Worm (Caenorhabditis elegans) whole organism, L1 larva: Measurements from ENCODE around the gene C50F4.9.
A peak's percentile ranks its signal among the peaks of the same experiment; 100 is the strongest.

Source experiments
- C04F5.9 ChIP-seq: sonication (generic microtip); optimal IDR thresholded peaks from 2 replicates; lab custom pipeline; 2016; ENCODE audit warnings: missing genetic modification characterization, missing compliant biosample characterization
- C16A3.4 ChIP-seq: fragments of 150-350 bp; optimal IDR thresholded peaks from 2 replicates; lab custom pipeline; 2014; ENCODE audit warnings: missing biosample characterization, missing genetic modification characterization
- C34B4.2 ChIP-seq: sonication (generic microtip); optimal IDR thresholded peaks from 2 replicates; lab custom pipeline; 2017; ENCODE audit warnings: mild to moderate bottlenecking, missing genetic modification characterization, missing compliant biosample characterization
- F16B12.6 ChIP-seq: fragments of 150-350 bp; optimal IDR thresholded peaks from 2 replicates; lab custom pipeline; 2014; ENCODE audit warnings: missing biosample characterization, missing genetic modification characterization
- Y116A8C.19 ChIP-seq: sonication (generic microtip); optimal IDR thresholded peaks from 2 replicates; lab custom pipeline; 2016; ENCODE audit warnings: missing compliant biosample characterization, missing genetic modification characterization, borderline replicate concordance
- aly-2 ChIP-seq: fragments of 150-350 bp; optimal IDR thresholded peaks from 2 replicates; lab custom pipeline; 2014; ENCODE audit warnings: missing biosample characterization, missing genetic modification characterization
- blmp-1 ChIP-seq: fragments of 150-350 bp; optimal IDR thresholded peaks from 2 replicates; lab custom pipeline; 2014; ENCODE audit warnings: missing biosample characterization, missing genetic modification characterization
- ceh-63 ChIP-seq: fragments of 200-800 bp; sonication (Bioruptor generic); optimal IDR thresholded peaks from 2 replicates; lab custom pipeline; 2018; ENCODE audit warnings: mild to moderate bottlenecking, missing genetic modification characterization, missing compliant biosample characterization
- ceh-82 ChIP-seq, 3 experiments: fragments of 150-350 bp in 1 of 3; sonication (generic microtip) in 2 of 3; optimal IDR thresholded peaks; 2 replicates each; lab custom pipeline; 2014 to 2017; ENCODE audit warnings: missing biosample characterization in 3 of 3, missing genetic modification characterization in 3 of 3
- ceh-88 ChIP-seq: fragments of 200-800 bp; sonication (Bioruptor generic); IDR thresholded peaks from 2 replicates; pipeline ENCODE4 v1.3.6; 2022; ENCODE audit warnings: missing genetic modification characterization, missing compliant biosample characterization
- ceh-90 ChIP-seq: sonication (generic microtip); optimal IDR thresholded peaks from 2 replicates; lab custom pipeline; 2016; ENCODE audit warnings: missing genetic modification characterization, missing compliant biosample characterization
- efl-3 ChIP-seq: fragments of 200-800 bp; sonication (Bioruptor generic); optimal IDR thresholded peaks from 2 replicates; lab custom pipeline; 2018; ENCODE audit warnings: mild to moderate bottlenecking, missing genetic modification characterization, missing compliant biosample characterization
- egl-27 ChIP-seq, 2 experiments: fragments of 150-350 bp in 1 of 2; sonication (generic microtip); optimal IDR thresholded peaks; 3 replicates each; lab custom pipeline; 2017 to 2018; ENCODE audit warnings: missing biosample characterization in 2 of 2, missing genetic modification characterization in 2 of 2, missing genetic modification reagents in 2 of 2
- elt-2 ChIP-seq: sonication (generic microtip); optimal IDR thresholded peaks from 2 replicates; lab custom pipeline; 2016; ENCODE audit warnings: missing genetic modification characterization, mild to moderate bottlenecking, inconsistent platforms, missing compliant biosample characterization, missing genetic modification reagents
- elt-3 ChIP-seq, 6 experiments: fragments of 150-350 bp in 1 of 6; sonication (generic microtip); optimal IDR thresholded peaks; 2 replicates each; lab custom pipeline; 2017 to 2018; ENCODE audit warnings: missing biosample characterization in 6 of 6, missing genetic modification characterization in 6 of 6, inconsistent platforms in 1 of 6
- fkh-10 ChIP-seq: sonication (generic microtip); optimal IDR thresholded peaks from 2 replicates; lab custom pipeline; 2017; ENCODE audit warnings: missing biosample characterization, missing genetic modification reagents, missing genetic modification characterization
- fkh-4 ChIP-seq: sonication (generic microtip); optimal IDR thresholded peaks from 2 replicates; lab custom pipeline; 2016; ENCODE audit warnings: missing compliant biosample characterization, missing genetic modification characterization, borderline replicate concordance
- fos-1 ChIP-seq: fragments of 150-350 bp; optimal IDR thresholded peaks from 2 replicates; lab custom pipeline; 2014; ENCODE audit warnings: missing biosample characterization, missing genetic modification characterization
- isw-1 ChIP-seq: fragments of 200-800 bp; sonication (Bioruptor generic); IDR thresholded peaks from 2 replicates; pipeline ENCODE4 v1.3.6; 2022; ENCODE audit warnings: missing genetic modification characterization, missing compliant biosample characterization
- jun-1 ChIP-seq: fragments of 150-350 bp; optimal IDR thresholded peaks from 2 replicates; lab custom pipeline; 2014; ENCODE audit warnings: missing biosample characterization, missing genetic modification reagents, missing genetic modification characterization
- lin-13 ChIP-seq: fragments of 150-350 bp; optimal IDR thresholded peaks from 2 replicates; lab custom pipeline; 2014; ENCODE audit warnings: missing biosample characterization, missing genetic modification reagents, missing genetic modification characterization
- lin-15B ChIP-seq: fragments of 150-350 bp; sonication (generic microtip); optimal IDR thresholded peaks from 3 replicates; lab custom pipeline; 2014; ENCODE audit warnings: missing biosample characterization, missing genetic modification characterization
- lin-35 ChIP-seq, 2 experiments: fragments of 150-350 bp; optimal IDR thresholded peaks; 2 replicates each; lab custom pipeline; 2014; ENCODE audit warnings: missing biosample characterization in 2 of 2, missing genetic modification characterization in 2 of 2, missing genetic modification reagents in 2 of 2
- lin-39 ChIP-seq: fragments of 150-350 bp; optimal IDR thresholded peaks from 2 replicates; lab custom pipeline; 2014; ENCODE audit warnings: missing biosample characterization, missing genetic modification reagents, missing genetic modification characterization
- lir-3 ChIP-seq: sonication (generic microtip); optimal IDR thresholded peaks from 2 replicates; lab custom pipeline; 2016; ENCODE audit warnings: mild to moderate bottlenecking, missing genetic modification characterization, moderate library complexity, missing compliant biosample characterization; ENCODE audit not compliant: poor library complexity
- lsy-2 ChIP-seq, 2 experiments: fragments of 150-350 bp; optimal IDR thresholded peaks; 2 replicates each; lab custom pipeline; 2014; ENCODE audit warnings: missing biosample characterization in 2 of 2, missing genetic modification characterization in 2 of 2
- mdl-1 ChIP-seq, 2 experiments: fragments of 150-350 bp; optimal IDR thresholded peaks; 2 replicates each; lab custom pipeline; 2014 to 2017; ENCODE audit warnings: missing biosample characterization in 2 of 2, missing genetic modification characterization in 2 of 2, inconsistent platforms in 1 of 2
- mep-1 ChIP-seq: fragments of 150-350 bp; optimal IDR thresholded peaks from 2 replicates; lab custom pipeline; 2014; ENCODE audit warnings: missing biosample characterization, missing genetic modification characterization
- nhr-11 ChIP-seq: fragments of 150-350 bp; optimal IDR thresholded peaks from 2 replicates; lab custom pipeline; 2014; ENCODE audit warnings: missing biosample characterization, missing genetic modification characterization
- nhr-20 ChIP-seq: sonication (generic microtip); optimal IDR thresholded peaks from 2 replicates; lab custom pipeline; 2016; ENCODE audit warnings: mild to moderate bottlenecking, missing genetic modification characterization, missing compliant biosample characterization
- nhr-237 ChIP-seq: fragments of 150-350 bp; optimal IDR thresholded peaks from 2 replicates; lab custom pipeline; 2014; ENCODE audit warnings: missing biosample characterization, missing genetic modification characterization
- nhr-28 ChIP-seq: fragments of 150-350 bp; optimal IDR thresholded peaks from 2 replicates; lab custom pipeline; 2014; ENCODE audit warnings: missing biosample characterization, missing genetic modification characterization
- nhr-47 ChIP-seq: sonication (generic microtip); optimal IDR thresholded peaks from 2 replicates; lab custom pipeline; 2016; ENCODE audit warnings: mild to moderate bottlenecking, missing genetic modification characterization, moderate library complexity, missing compliant biosample characterization
- nhr-71 ChIP-seq: sonication (generic microtip); optimal IDR thresholded peaks from 2 replicates; lab custom pipeline; 2016; ENCODE audit warnings: mild to moderate bottlenecking, missing genetic modification characterization, moderate library complexity, missing compliant biosample characterization
- nhr-76 ChIP-seq: sonication (generic microtip); optimal IDR thresholded peaks from 2 replicates; lab custom pipeline; 2017; ENCODE audit warnings: missing biosample characterization, missing genetic modification characterization
- nhr-90 ChIP-seq: sonication (generic microtip); optimal IDR thresholded peaks from 2 replicates; lab custom pipeline; 2016; ENCODE audit warnings: mild to moderate bottlenecking, missing genetic modification characterization, missing compliant biosample characterization; ENCODE audit not compliant: poor library complexity
- pax-3 ChIP-seq: fragments of 200-800 bp; sonication (Bioruptor generic); optimal IDR thresholded peaks from 2 replicates; lab custom pipeline; 2018; ENCODE audit warnings: mild to moderate bottlenecking, missing genetic modification characterization, moderate library complexity, missing compliant biosample characterization
- pqm-1 ChIP-seq: sonication (generic microtip); optimal IDR thresholded peaks from 3 replicates; lab custom pipeline; 2017; ENCODE audit warnings: missing biosample characterization, missing genetic modification characterization
- rnt-1 ChIP-seq: sonication (generic microtip); optimal IDR thresholded peaks from 2 replicates; lab custom pipeline; 2016; ENCODE audit warnings: mild to moderate bottlenecking, missing genetic modification characterization, moderate library complexity, missing compliant biosample characterization
- skn-1 ChIP-seq: fragments of 150-350 bp; optimal IDR thresholded peaks from 2 replicates; lab custom pipeline; 2014; ENCODE audit warnings: missing biosample characterization, missing genetic modification characterization
- snu-23 ChIP-seq: sonication (generic microtip); optimal IDR thresholded peaks from 2 replicates; lab custom pipeline; 2016; ENCODE audit warnings: missing genetic modification characterization, missing compliant biosample characterization
- sox-4 ChIP-seq: sonication (generic microtip); optimal IDR thresholded peaks from 2 replicates; lab custom pipeline; 2016; ENCODE audit warnings: missing genetic modification characterization, missing compliant biosample characterization
- sptf-1 ChIP-seq: fragments of 150-350 bp; optimal IDR thresholded peaks from 2 replicates; lab custom pipeline; 2014; ENCODE audit warnings: missing biosample characterization, missing genetic modification characterization
- sup-37 ChIP-seq: fragments of 200-800 bp; sonication (Bioruptor generic); optimal IDR thresholded peaks from 2 replicates; lab custom pipeline; 2018; ENCODE audit warnings: mild to moderate bottlenecking, missing genetic modification characterization, missing compliant biosample characterization
- swsn-7 ChIP-seq: sonication (generic microtip); optimal IDR thresholded peaks from 2 replicates; lab custom pipeline; 2016; ENCODE audit warnings: missing genetic modification characterization, missing compliant biosample characterization
- tbx-2 ChIP-seq: sonication (generic microtip); optimal IDR thresholded peaks from 2 replicates; lab custom pipeline; 2016; ENCODE audit warnings: missing genetic modification characterization, missing compliant biosample characterization
- tlp-1 ChIP-seq: fragments of 150-350 bp; optimal IDR thresholded peaks from 2 replicates; lab custom pipeline; 2014; ENCODE audit warnings: missing biosample characterization, missing genetic modification characterization
- unc-130 ChIP-seq: fragments of 150-350 bp; optimal IDR thresholded peaks from 2 replicates; lab custom pipeline; 2017; ENCODE audit warnings: missing biosample characterization, missing genetic modification characterization, inconsistent platforms
- unc-30 ChIP-seq: sonication (generic microtip); optimal IDR thresholded peaks from 2 replicates; lab custom pipeline; 2017; ENCODE audit warnings: missing biosample characterization, missing genetic modification characterization
- unc-62 ChIP-seq: fragments of 150-350 bp; optimal IDR thresholded peaks from 2 replicates; lab custom pipeline; 2014; ENCODE audit warnings: missing biosample characterization, missing genetic modification reagents, missing genetic modification characterization
- unc-86 ChIP-seq: sonication (generic microtip); optimal IDR thresholded peaks from 2 replicates; lab custom pipeline; 2016; ENCODE audit warnings: missing genetic modification characterization, missing compliant biosample characterization
- unc-98 ChIP-seq: fragments of 200-800 bp; sonication (Bioruptor generic); IDR thresholded peaks from 2 replicates; pipeline ENCODE4 v1.3.6; 2022; ENCODE audit warnings: missing genetic modification characterization, missing compliant biosample characterization
- vab-15 ChIP-seq: sonication (generic microtip); optimal IDR thresholded peaks from 2 replicates; lab custom pipeline; 2017; ENCODE audit warnings: missing genotype, mild to moderate bottlenecking, missing genetic modification characterization, missing compliant biosample characterization
- xbp-1 ChIP-seq: sonication (generic microtip); optimal IDR thresholded peaks from 2 replicates; lab custom pipeline; 2016; ENCODE audit warnings: missing genetic modification characterization, missing compliant biosample characterization

C50F4.9 gene

DNA sequence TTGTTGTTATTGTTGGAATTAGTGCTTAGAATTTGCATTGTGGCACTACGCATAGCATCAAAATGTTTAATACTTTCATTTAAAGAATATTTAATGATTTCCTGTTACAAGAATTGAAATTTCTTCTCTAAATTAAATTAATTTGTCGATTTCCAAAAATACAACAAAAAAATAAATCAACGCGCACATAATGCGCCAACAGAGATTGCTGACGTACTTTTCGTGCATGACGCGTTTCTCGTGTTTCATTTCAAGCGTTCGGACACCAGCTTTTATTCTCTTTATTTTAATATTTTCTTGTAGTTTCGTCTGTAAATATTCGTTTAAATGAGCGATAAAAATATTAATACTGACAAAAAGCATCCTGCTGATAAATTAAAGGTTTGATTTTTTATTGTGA, 10.4 kb downstream of the C50F4.9 start, which contains the start of gene eif-2Bdelta:
eif-2Bdelta (plus strand) TSS at position 235 of the 400 bp plus-strand sequence.
- TF ChIP-seq elt-3 (tag; optimal IDR thresholded peaks at IDR 0.05; lab: Kevin White, UChicago) (peak in 1 of 6 experiments; percentile 2), lin-39 (tag; lab: Kevin White, UChicago) (peak; percentile 67), unc-62 (GFP tag; lab: Kevin White, UChicago) (no peak), sup-37 (GFP tag; lab: Kevin White, UChicago) (no peak), nhr-20 (peak; percentile 70), fos-1 (tag; lab: Kevin White, UChicago) (no peak), lin-15B (tag; lab: Kevin White, UChicago) (no peak), C34B4.2 (no peak), nhr-90 (tag; lab: Kevin White, UChicago) (peak; percentile 74), egl-27 (tag; optimal IDR thresholded peaks at IDR 0.05; lab: Kevin White, UChicago) (no peak), nhr-47 (peak; percentile 79), F16B12.6 (tag; lab: Kevin White, UChicago) (no peak), mep-1 (tag; lab: Kevin White, UChicago) (peak; percentile 90), nhr-237 (no peak), ceh-63 (GFP tag; lab: Kevin White, UChicago) (no peak), pax-3 (tag; lab: Kevin White, UChicago) (no peak), nhr-28 (no peak), nhr-76 (no peak), lir-3 (tag; lab: Kevin White, UChicago) (no peak), fkh-10 (GFP tag; lab: Kevin White, UChicago) (no peak), lin-13 (no peak), nhr-71 (tag; lab: Kevin White, UChicago) (peak; percentile 83), ceh-82 (tag; optimal IDR thresholded peaks at IDR 0.05; lab: Kevin White, UChicago) (peak; percentile 20 to 45 (median 45)), aly-2 (no peak), C16A3.4 (tag; lab: Kevin White, UChicago) (peak; percentile 39), efl-3 (GFP tag; lab: Kevin White, UChicago) (no peak), Y116A8C.19 (tag; lab: Kevin White, UChicago) (no peak), snu-23 (peak; percentile 79), mdl-1 (tag; optimal IDR thresholded peaks at IDR 0.05; lab: Kevin White, UChicago) (peak in 1 of 2 experiments; percentile 26), jun-1 (tag; lab: Kevin White, UChicago) (no peak), unc-130 (tag; lab: Kevin White, UChicago) (no peak), elt-2 (peak; percentile 55), tlp-1 (tag; lab: Kevin White, UChicago) (no peak), unc-86 (tag; lab: Kevin White, UChicago) (peak; percentile 59), rnt-1 (tag; lab: Kevin White, UChicago) (peak; percentile 76), C04F5.9 (tag; lab: Kevin White, UChicago) (peak; percentile 15), unc-98 (GFP tag; lab: Robert Waterston, UW) (no peak), fkh-4 (tag; lab: Kevin White, UChicago) (no peak), lsy-2 (tag; optimal IDR thresholded peaks at IDR 0.05; lab: Kevin White, UChicago) (peak; percentile 71 to 84), xbp-1 (tag; lab: Kevin White, UChicago) (peak; percentile 75), isw-1 (GFP tag; lab: Robert Waterston, UW) (peak; percentile 59), ceh-88 (GFP tag; lab: Robert Waterston, UW) (no peak), unc-30 (tag; lab: Kevin White, UChicago) (no peak), nhr-11 (tag; lab: Kevin White, UChicago) (no peak), pqm-1 (tag; lab: Kevin White, UChicago) (no peak), sox-4 (peak; percentile 63), tbx-2 (peak; percentile 75), blmp-1 (tag; lab: Kevin White, UChicago) (peak; percentile 52), sptf-1 (tag; lab: Kevin White, UChicago) (no peak), vab-15 (tag; lab: Kevin White, UChicago) (no peak), swsn-7 (tag; lab: Kevin White, UChicago) (peak; percentile 76), lin-35 (GFP tag; optimal IDR thresholded peaks at IDR 0.05; lab: Kevin White, UChicago) (peak; percentile 49 to 76), ceh-90 (tag; lab: Kevin White, UChicago) (peak; percentile 9), skn-1 (tag; lab: Kevin White, UChicago) (peak; percentile 29)
